Worm (Caenorhabditis elegans): ENCODE measurements around the gene srbc-43.

DNA sequence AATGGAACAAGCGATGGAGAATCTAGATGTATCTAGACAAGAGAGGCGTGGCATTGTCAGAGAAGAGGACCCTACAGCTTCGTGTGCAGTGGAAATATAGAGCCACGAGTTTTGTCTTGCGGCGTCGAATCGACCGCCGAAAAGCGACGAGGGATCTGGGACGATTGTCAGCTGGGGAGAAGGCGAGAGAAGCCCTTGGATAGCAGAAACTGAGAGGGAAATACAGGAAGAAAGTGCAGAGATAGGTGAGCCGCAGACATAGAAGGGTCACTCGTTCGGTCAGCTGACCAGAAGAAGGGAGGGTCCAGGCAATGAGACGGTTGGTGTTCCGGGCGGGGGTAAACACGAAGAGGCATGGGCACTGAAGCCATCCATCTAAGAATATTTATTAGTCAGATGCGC is 24.2 kb upstream of the srbc-43 start:
- TF ChIP-seq hmbx-1 (tag; optimal IDR thresholded peaks at IDR 0.05), result no peak
- TF ChIP-seq hnd-1 (tag; optimal IDR thresholded peaks at IDR 0.05), result no peak
- no peak for TF ChIP-seq flt-1 (GFP tag; IDR thresholded peaks at IDR 0.05)
- TF ChIP-seq ama-1 (optimal IDR thresholded peaks at IDR 0.05), result no peak
- TF ChIP-seq tra-4 (tag; optimal IDR thresholded peaks at IDR 0.05), result no peak
- TF ChIP-seq aly-1 (tag; optimal IDR thresholded peaks at IDR 0.05), result peak; percentile 10
